Fruit fly (Drosophila melanogaster): ENCODE measurements around the gene Ror.

DNA sequence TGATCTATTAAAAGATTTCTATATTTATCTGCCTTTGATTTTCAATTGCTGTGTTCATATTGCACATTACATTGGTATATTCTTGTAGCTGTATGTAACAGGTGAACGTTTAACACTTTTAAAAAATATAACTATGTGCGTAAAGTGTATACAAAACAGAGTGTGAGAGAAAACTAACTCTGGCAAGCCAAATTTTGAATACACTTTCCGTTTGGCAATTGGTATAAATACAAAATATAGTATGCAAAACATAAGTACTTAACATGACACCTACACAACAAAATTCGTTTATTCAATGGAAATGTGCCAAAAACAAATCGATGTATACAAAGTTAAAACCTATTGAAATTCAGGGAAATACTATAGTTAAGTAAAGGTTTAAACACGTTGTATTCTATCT, 18.8 kb upstream of the Ror start:
- TF ChIP-seq CG10631 (GFP tag; optimal IDR thresholded peaks at IDR 0.05) (no peak), CG31627 (GFP tag; optimal IDR thresholded peaks at IDR 0.05) (no peak), Gug (GFP tag; IDR thresholded peaks at IDR 0.05) (no peak), OdsH (GFP tag; optimal IDR thresholded peaks at IDR 0.05) (no peak), Hr4 (GFP tag; optimal IDR thresholded peaks at IDR 0.05) (no peak), vri (GFP tag; optimal IDR thresholded peaks at IDR 0.05) (no peak), CG6163 (GFP tag; IDR thresholded peaks at IDR 0.05) (no peak), Blimp-1 (GFP tag; optimal IDR thresholded peaks at IDR 0.05) (no peak), Lpt (GFP tag; optimal IDR thresholded peaks at IDR 0.05) (no peak), Hr39 (GFP tag; optimal IDR thresholded peaks at IDR 0.05) (no peak), cyc (GFP tag; optimal IDR thresholded peaks at IDR 0.05) (no peak), eg (GFP tag; IDR thresholded peaks at IDR 0.05) (no peak)

Data from whole organism, prepupa.